Fruit fly (Drosophila melanogaster) S2 (cell line): Measurements from ENCODE around the gene CG10431.

Experiments
- CG8478 ChIP-seq: fragments of >200 bp; optimal IDR thresholded peaks from 2 replicates; lab custom pipeline; 2018
- CTCF ChIP-seq, 2 experiments: fragments of >200 bp; optimal IDR thresholded peaks; 2 replicates each; lab custom pipeline; 2018

DNA sequence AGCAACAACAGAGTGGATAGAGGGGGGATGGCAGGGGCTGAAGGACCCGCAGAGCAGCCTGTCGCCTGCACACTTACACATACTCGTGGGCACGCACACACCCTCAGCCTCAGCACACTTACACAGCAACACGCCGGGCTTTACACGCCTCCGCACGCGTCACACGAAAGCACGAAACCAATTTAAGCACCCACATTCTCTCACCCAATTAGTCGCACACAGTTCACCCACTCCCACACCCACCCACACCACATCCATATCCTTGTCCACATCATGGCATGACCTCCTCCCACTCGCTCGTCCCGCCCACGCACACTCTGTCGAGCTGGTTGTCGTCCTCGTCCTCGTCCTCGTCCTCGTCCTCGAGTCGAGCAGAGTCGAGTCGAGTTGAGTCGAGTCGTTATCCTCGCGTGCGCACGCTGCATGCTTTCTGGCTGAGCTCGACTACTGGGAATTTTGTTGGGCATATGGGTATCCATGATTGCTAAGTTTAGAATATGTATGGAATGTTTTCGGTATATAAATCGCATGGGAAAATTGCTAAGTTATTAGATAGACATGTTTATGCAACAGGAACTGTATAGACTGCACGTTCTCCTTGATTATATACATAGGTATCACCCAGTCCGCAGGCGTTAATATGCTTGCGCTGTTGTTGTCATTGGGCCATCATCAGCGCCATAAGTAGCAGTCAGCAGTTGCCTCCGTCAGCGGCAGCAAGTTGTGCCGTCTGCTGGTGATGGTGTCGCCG is 37.6 kb downstream of the CG10431 start:
- TF ChIP-seq CTCF (optimal IDR thresholded peaks at IDR 0.05; lab: Kevin White, UChicago) (no peak), CG8478 (no peak)
